Fruit fly (Drosophila melanogaster): ENCODE data around the gene kto.

Gene kto

DNA sequence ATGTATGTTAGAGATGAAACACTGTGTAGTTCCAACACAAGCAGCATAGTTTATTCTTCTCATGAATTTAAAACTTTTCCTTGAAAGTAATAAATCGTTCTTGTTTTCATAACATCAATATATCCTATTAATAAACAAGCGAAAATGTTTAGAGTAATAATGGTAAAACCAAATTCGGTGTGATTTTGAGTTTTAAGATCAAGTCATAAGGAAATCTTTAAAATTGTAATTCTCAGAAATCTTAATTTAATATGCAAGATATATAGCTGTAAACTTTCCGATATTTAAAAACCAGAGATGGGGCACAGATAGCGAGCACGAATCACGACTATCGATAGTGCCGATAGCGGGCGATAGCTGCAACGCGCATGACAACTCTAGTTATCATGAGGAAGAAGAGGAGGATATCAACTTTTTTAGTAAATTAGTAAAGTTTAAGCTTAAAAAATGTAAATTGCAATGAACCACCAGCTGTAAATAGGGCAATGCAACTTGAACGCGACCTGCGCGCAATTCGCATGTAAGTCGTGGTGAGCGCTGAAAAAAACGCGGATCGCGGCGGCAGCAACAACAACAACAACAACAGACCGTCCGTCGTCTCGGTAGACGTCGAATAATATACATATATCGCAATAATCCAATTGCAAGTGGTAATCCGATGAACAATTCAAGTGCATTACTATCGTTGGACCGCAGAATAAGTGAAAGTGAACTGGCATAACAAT, 18.4 kb upstream of the kto start, which contains the start of the genes Fibp and Deaf1:
Gene Fibp, minus strand, starts transcription at position 161 of the 725 bp plus-strand sequence.
Gene Deaf1, plus strand, starts transcription at position 368 of the 725 bp plus-strand sequence.
- TF ChIP-seq pad (GFP tag; optimal IDR thresholded peaks at IDR 0.05), result peak; percentile 59
- TF ChIP-seq CG7101 (tag; optimal IDR thresholded peaks at IDR 0.05), result peak; percentile 80
- TF ChIP-seq Hr96 (GFP tag; optimal IDR thresholded peaks at IDR 0.05), result peak; percentile 88
- peak; percentile 40 for TF ChIP-seq Mnt (GFP tag; optimal IDR thresholded peaks at IDR 0.05)
- peak; percentile 76 for TF ChIP-seq CG7045 (GFP tag; optimal IDR thresholded peaks at IDR 0.05)
- TF ChIP-seq Crg-1 (GFP tag; optimal IDR thresholded peaks at IDR 0.05), result peak; percentile 81
- TF ChIP-seq CG1620 (GFP tag; optimal IDR thresholded peaks at IDR 0.05), result peak; percentile 87
- TF ChIP-seq CG11617 (GFP tag; optimal IDR thresholded peaks at IDR 0.05), result peak; percentile 85
- TF ChIP-seq ovo (GFP tag; optimal IDR thresholded peaks at IDR 0.05), result peak; percentile 76
- TF ChIP-seq Clk (GFP tag; optimal IDR thresholded peaks at IDR 0.05), result peak; percentile 66
- TF ChIP-seq bab1 (GFP tag; optimal IDR thresholded peaks at IDR 0.05), result peak; percentile 79
- peak; percentile 43 for TF ChIP-seq tj (GFP tag; optimal IDR thresholded peaks at IDR 0.05)
- no peak for TF ChIP-seq kay (GFP tag; ENCODE audit: borderline replicate concordance)
- no peak for TF ChIP-seq cnc (optimal IDR thresholded peaks at IDR 0.05)
- no peak for TF ChIP-seq cic (GFP tag; optimal IDR thresholded peaks at IDR 0.05)
- peak; percentile 96 for TF ChIP-seq CG14711 (tag; optimal IDR thresholded peaks at IDR 0.05)
- peak; percentile 74 for TF ChIP-seq CG12768 (GFP tag; optimal IDR thresholded peaks at IDR 0.05)
- peak; percentile 94 for TF ChIP-seq toe (GFP tag; optimal IDR thresholded peaks at IDR 0.05)
- no peak for TF ChIP-seq CG5204 (GFP tag; optimal IDR thresholded peaks at IDR 0.05)
- TF ChIP-seq CG33017 (tag; optimal IDR thresholded peaks at IDR 0.05), result peak; percentile 65

DNA sequence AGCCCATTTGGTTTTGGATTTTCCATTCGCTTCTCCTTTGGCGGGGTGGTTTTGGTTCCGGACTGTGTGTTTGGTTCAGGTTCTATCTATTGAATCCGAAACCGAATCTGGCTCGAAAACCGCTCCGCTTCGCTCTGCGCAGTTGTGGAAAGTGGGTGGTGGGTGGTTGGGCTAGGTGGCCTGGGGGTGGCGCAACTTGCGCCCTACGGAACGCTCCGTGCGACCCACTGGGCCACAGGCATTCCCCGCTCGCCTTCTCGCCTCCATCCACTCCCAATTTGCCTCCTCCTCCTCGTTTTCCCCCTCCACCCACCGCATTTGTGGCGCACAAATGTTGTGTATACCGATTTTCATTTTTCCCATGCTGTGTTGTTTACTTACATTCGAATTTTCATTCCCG, 17.7 kb upstream of the kto start:
- TF ChIP-seq Hr96 (GFP tag; optimal IDR thresholded peaks at IDR 0.05) (no peak), cic (GFP tag; optimal IDR thresholded peaks at IDR 0.05) (no peak), bab1 (GFP tag; optimal IDR thresholded peaks at IDR 0.05) (no peak)

- peak; percentile 10 for TF ChIP-seq bab1 (GFP tag; optimal IDR thresholded peaks at IDR 0.05)
- TF ChIP-seq kay (GFP tag; ENCODE audit: borderline replicate concordance), result no peak
- TF ChIP-seq CG12768 (GFP tag; optimal IDR thresholded peaks at IDR 0.05), result peak; percentile 17
- TF ChIP-seq Clk (GFP tag; optimal IDR thresholded peaks at IDR 0.05), result no peak
- no peak for TF ChIP-seq ovo (GFP tag; optimal IDR thresholded peaks at IDR 0.05)
Observed at dm6 chr3L:19833227-19833626, 3.2 kb upstream of the kto start.

- peak; percentile 38 for TF ChIP-seq CG33017 (tag; optimal IDR thresholded peaks at IDR 0.05)
- TF ChIP-seq CG12768 (GFP tag; optimal IDR thresholded peaks at IDR 0.05), result no peak
- TF ChIP-seq Clk (GFP tag; optimal IDR thresholded peaks at IDR 0.05), result no peak
- peak; percentile 59 for TF ChIP-seq pad (GFP tag; optimal IDR thresholded peaks at IDR 0.05)
- TF ChIP-seq CG7045 (GFP tag; optimal IDR thresholded peaks at IDR 0.05), result no peak
- TF ChIP-seq ovo (GFP tag; optimal IDR thresholded peaks at IDR 0.05), result peak; percentile 53
- TF ChIP-seq bab1 (GFP tag; optimal IDR thresholded peaks at IDR 0.05), result peak; percentile 66
- peak; percentile 21 for TF ChIP-seq tj (GFP tag; optimal IDR thresholded peaks at IDR 0.05)
- TF ChIP-seq Mnt (GFP tag; optimal IDR thresholded peaks at IDR 0.05), result peak; percentile 63
- peak; percentile 75 for TF ChIP-seq CG7101 (tag; optimal IDR thresholded peaks at IDR 0.05)
- TF ChIP-seq cic (GFP tag; optimal IDR thresholded peaks at IDR 0.05), result no peak
- TF ChIP-seq CG11617 (GFP tag; optimal IDR thresholded peaks at IDR 0.05), result peak; percentile 34
- TF ChIP-seq Hr96 (GFP tag; optimal IDR thresholded peaks at IDR 0.05), result no peak
- no peak for TF ChIP-seq cnc (optimal IDR thresholded peaks at IDR 0.05)
- peak; percentile 61 for TF ChIP-seq CG1620 (GFP tag; optimal IDR thresholded peaks at IDR 0.05)
- no peak for TF ChIP-seq CG5204 (GFP tag; optimal IDR thresholded peaks at IDR 0.05)
- TF ChIP-seq kay (GFP tag; ENCODE audit: borderline replicate concordance), result no peak
- TF ChIP-seq CG14711 (tag; optimal IDR thresholded peaks at IDR 0.05), result peak; percentile 41
- TF ChIP-seq Crg-1 (GFP tag; optimal IDR thresholded peaks at IDR 0.05), result no peak
- TF ChIP-seq toe (GFP tag; optimal IDR thresholded peaks at IDR 0.05), result no peak
Observed at dm6 chr3L:19834143-19834794, 2.1 kb upstream of the kto start, which contains the start of the genes trc and CG32221. Gene trc, minus strand, starts transcription at chr3L:19834304. Gene CG32221, plus strand, starts transcription at chr3L:19834670.

dm6 chr3L:19844507-19844906, 8.1 kb downstream of the kto start:
- TF ChIP-seq CG11617 (GFP tag; optimal IDR thresholded peaks at IDR 0.05) (no peak), Hr96 (GFP tag; optimal IDR thresholded peaks at IDR 0.05) (no peak)

dm6 chr3L:19845047-19845906, 8.9 kb downstream of the kto start, which contains the start of gene Papss:
Gene Papss, plus strand, starts transcription at chr3L:19845293.
- TF ChIP-seq CG7101 (tag; optimal IDR thresholded peaks at IDR 0.05) (peak; percentile 32), cnc (optimal IDR thresholded peaks at IDR 0.05) (no peak), CG33017 (tag; optimal IDR thresholded peaks at IDR 0.05) (peak; percentile 19), Mnt (GFP tag; optimal IDR thresholded peaks at IDR 0.05) (peak; percentile 53), CG14711 (tag; optimal IDR thresholded peaks at IDR 0.05) (peak; percentile 37), Clk (GFP tag; optimal IDR thresholded peaks at IDR 0.05) (no peak), Crg-1 (GFP tag; optimal IDR thresholded peaks at IDR 0.05) (no peak), bab1 (GFP tag; optimal IDR thresholded peaks at IDR 0.05) (peak; percentile 66), CG5204 (GFP tag; optimal IDR thresholded peaks at IDR 0.05) (no peak), CG11617 (GFP tag; optimal IDR thresholded peaks at IDR 0.05) (peak; percentile 26)
